Worm (Caenorhabditis elegans): ENCODE results near the gene ttr-12.

- TF ChIP-seq lin-32 (GFP tag; optimal IDR thresholded peaks at IDR 0.05) (no peak), M03D4.4 (tag; optimal IDR thresholded peaks at IDR 0.05) (no peak), snpc-4 (tag; optimal IDR thresholded peaks at IDR 0.05) (no peak), elt-1 (tag; optimal IDR thresholded peaks at IDR 0.05; ENCODE audit: borderline replicate concordance, insufficient read depth) (no peak), lin-13 (tag; optimal IDR thresholded peaks at IDR 0.05) (no peak)
These were observed 7.9 kb downstream of the ttr-12 start for ce11 chrV:20600704-20601103.

Measured in whole organism, mixed stage, embryonic.